Fruit fly (Drosophila melanogaster) whole organism, pupa: Measurements from ENCODE around the gene Smg5.
A peak's percentile ranks its signal among the peaks of the same experiment; 100 is the strongest.

Source experiments
- CG12605 ChIP-seq: fragments of 200-800 bp; sonication (Bioruptor generic); IDR thresholded peaks from 2 replicates; pipeline ENCODE4 v1.3.6; 2022; ENCODE audit warnings: missing biosample characterization, missing genetic modification characterization
- CG14655 ChIP-seq: fragments of 200-800 bp; sonication (Bioruptor generic); optimal IDR thresholded peaks from 3 replicates; lab custom pipeline; 2017; ENCODE audit warnings: mild to moderate bottlenecking, missing biosample characterization, missing genetic modification reagents, missing genetic modification characterization
- CG15710 ChIP-seq: fragments of 200-800 bp; sonication (Bioruptor generic); optimal IDR thresholded peaks from 2 replicates; lab custom pipeline; 2018; ENCODE audit warnings: missing biosample characterization, mild to moderate bottlenecking, missing genetic modification characterization, moderate library complexity
- CG17806 ChIP-seq: fragments of 200-800 bp; sonication (Bioruptor generic); optimal IDR thresholded peaks from 2 replicates; lab custom pipeline; 2018; ENCODE audit warnings: missing biosample characterization, mild to moderate bottlenecking, missing genetic modification characterization, moderate library complexity
- CG32121 ChIP-seq: fragments of 200-800 bp; sonication (Bioruptor generic); IDR thresholded peaks from 2 replicates; pipeline ENCODE4 v1.3.6; 2022; ENCODE audit warnings: missing biosample characterization, missing genetic modification characterization
- CG4496 ChIP-seq: fragments of 200-800 bp; sonication (Bioruptor generic); IDR thresholded peaks from 3 replicates; pipeline ENCODE4 v1.3.6; 2022; ENCODE audit warnings: missing biosample characterization, missing genetic modification characterization
- CG8159 ChIP-seq: fragments of 200-800 bp; sonication (Bioruptor generic); optimal IDR thresholded peaks from 3 replicates; lab custom pipeline; 2018; ENCODE audit warnings: missing biosample characterization, mild to moderate bottlenecking, missing genetic modification characterization, moderate library complexity
- CG8301 ChIP-seq: fragments of 200-800 bp; sonication (Bioruptor generic); optimal IDR thresholded peaks from 2 replicates; lab custom pipeline; 2018; ENCODE audit warnings: missing biosample characterization, mild to moderate bottlenecking, missing genetic modification characterization
- CG9948 ChIP-seq: fragments of 200-800 bp; sonication (Bioruptor generic); optimal IDR thresholded peaks from 2 replicates; lab custom pipeline; 2018; ENCODE audit warnings: missing biosample characterization, mild to moderate bottlenecking, missing genetic modification characterization, moderate library complexity
- D1 ChIP-seq: fragments of 200-800 bp; sonication (Bioruptor generic); optimal IDR thresholded peaks from 2 replicates; lab custom pipeline; 2018; ENCODE audit warnings: missing biosample characterization, mild to moderate bottlenecking, missing genetic modification characterization, moderate library complexity
- EcR ChIP-seq: fragments of 200-800 bp; sonication (Bioruptor generic); optimal IDR thresholded peaks from 3 replicates; lab custom pipeline; 2019; ENCODE audit warnings: missing biosample characterization, missing genetic modification characterization, mild to moderate bottlenecking, moderate library complexity, missing genetic modification reagents
- Ets98B ChIP-seq: fragments of 200-800 bp; sonication (Bioruptor generic); IDR thresholded peaks from 2 replicates; pipeline ENCODE4 v1.3.6; 2022; ENCODE audit warnings: missing biosample characterization, missing genetic modification characterization
- Snoo ChIP-seq: fragments of 200-800 bp; sonication (Bioruptor generic); optimal IDR thresholded peaks from 3 replicates; lab custom pipeline; 2017; ENCODE audit warnings: missing biosample characterization, mild to moderate bottlenecking, missing genetic modification characterization, inconsistent platforms
- gl ChIP-seq: fragments of 200-800 bp; sonication (Bioruptor generic); optimal IDR thresholded peaks from 2 replicates; lab custom pipeline; 2018; ENCODE audit warnings: missing biosample characterization, mild to moderate bottlenecking, missing genetic modification characterization

dm6 chr2L:13928461-13928860 lies 24.0 kb upstream of the Smg5 start:
- TF ChIP-seq CG9948 (tag; lab: Kevin White, UChicago) (no peak), CG17806 (tag; lab: Kevin White, UChicago) (no peak), CG15710 (no peak), CG12605 (GFP tag; lab: Robert Waterston, UW) (no peak), CG8159 (tag; lab: Kevin White, UChicago) (no peak), CG14655 (GFP tag; lab: Kevin White, UChicago) (peak; percentile 30), Snoo (tag; lab: Kevin White, UChicago) (no peak), D1 (tag; lab: Kevin White, UChicago) (no peak), CG32121 (0 out of 2 replicates have a peak, but pooled peaks have one; percentile 16), gl (tag; lab: Kevin White, UChicago) (no peak), Ets98B (no peak), EcR (GFP tag; lab: Kevin White, UChicago) (no peak), CG4496 (GFP tag; lab: Robert Waterston, UW) (peak; percentile 15; the same call in 1 of the 3 replicates), CG8301 (tag; lab: Kevin White, UChicago) (no peak)
